Worm (Caenorhabditis elegans) whole organism, L1 larva: ENCODE measurements around the gene T25B9.8.
A peak's percentile ranks its signal among the peaks of the same experiment; 100 is the strongest.

ENCODE experiments used
- C34B4.2 ChIP-seq: sonication (generic microtip); optimal IDR thresholded peaks from 2 replicates; lab custom pipeline; 2017; ENCODE audit warnings: mild to moderate bottlenecking, missing genetic modification characterization, missing compliant biosample characterization
- F16B12.6 ChIP-seq: fragments of 150-350 bp; optimal IDR thresholded peaks from 2 replicates; lab custom pipeline; 2014; ENCODE audit warnings: missing biosample characterization, missing genetic modification characterization
- alr-1 ChIP-seq: fragments of 200-800 bp; sonication (Bioruptor generic); optimal IDR thresholded peaks from 2 replicates; lab custom pipeline; 2018; ENCODE audit warnings: borderline replicate concordance, mild to moderate bottlenecking, missing genetic modification characterization, missing compliant biosample characterization
- blmp-1 ChIP-seq: fragments of 150-350 bp; optimal IDR thresholded peaks from 2 replicates; lab custom pipeline; 2014; ENCODE audit warnings: missing biosample characterization, missing genetic modification characterization
- ceh-8 ChIP-seq: fragments of 200-800 bp; sonication (Bioruptor generic); optimal IDR thresholded peaks from 2 replicates; lab custom pipeline; 2018; ENCODE audit warnings: mild to moderate bottlenecking, missing genetic modification characterization, moderate library complexity, missing compliant biosample characterization
- ceh-82 ChIP-seq, 3 experiments: fragments of 150-350 bp in 1 of 3; sonication (generic microtip) in 2 of 3; optimal IDR thresholded peaks; 2 replicates each; lab custom pipeline; 2014 to 2017; ENCODE audit warnings: missing biosample characterization in 3 of 3, missing genetic modification characterization in 3 of 3
- ceh-88 ChIP-seq: fragments of 200-800 bp; sonication (Bioruptor generic); IDR thresholded peaks from 2 replicates; pipeline ENCODE4 v1.3.6; 2022; ENCODE audit warnings: missing genetic modification characterization, missing compliant biosample characterization
- ceh-90 ChIP-seq: sonication (generic microtip); optimal IDR thresholded peaks from 2 replicates; lab custom pipeline; 2016; ENCODE audit warnings: missing genetic modification characterization, missing compliant biosample characterization
- ces-1 ChIP-seq: fragments of 150-350 bp; optimal IDR thresholded peaks from 2 replicates; lab custom pipeline; 2014; ENCODE audit warnings: missing biosample characterization, missing genetic modification reagents, missing genetic modification characterization
- efl-1 ChIP-seq, 4 experiments: fragments of 150-350 bp; optimal IDR thresholded peaks in 3 of 4; peaks in 1 of 4; 1 replicate in 1 of 4; 2 replicates in 3 of 4; lab custom pipeline; 2014; ENCODE audit warnings: missing biosample characterization in 2 of 4, missing genetic modification characterization in 2 of 4, missing genetic modification reagents in 2 of 4
- efl-3 ChIP-seq: fragments of 200-800 bp; sonication (Bioruptor generic); optimal IDR thresholded peaks from 2 replicates; lab custom pipeline; 2018; ENCODE audit warnings: mild to moderate bottlenecking, missing genetic modification characterization, missing compliant biosample characterization
- egl-27 ChIP-seq, 2 experiments: fragments of 150-350 bp in 1 of 2; sonication (generic microtip); optimal IDR thresholded peaks; 3 replicates each; lab custom pipeline; 2017 to 2018; ENCODE audit warnings: missing biosample characterization in 2 of 2, missing genetic modification characterization in 2 of 2, missing genetic modification reagents in 2 of 2
- elt-3 ChIP-seq, 6 experiments: fragments of 150-350 bp in 1 of 6; sonication (generic microtip); optimal IDR thresholded peaks; 2 replicates each; lab custom pipeline; 2017 to 2018; ENCODE audit warnings: missing biosample characterization in 6 of 6, missing genetic modification characterization in 6 of 6, inconsistent platforms in 1 of 6
- ets-5 ChIP-seq: fragments of 200-800 bp; sonication (Bioruptor generic); IDR thresholded peaks from 2 replicates; pipeline ENCODE4 v1.3.6; 2022; ENCODE audit warnings: missing genetic modification characterization, missing compliant biosample characterization
- fkh-10 ChIP-seq: sonication (generic microtip); optimal IDR thresholded peaks from 2 replicates; lab custom pipeline; 2017; ENCODE audit warnings: missing biosample characterization, missing genetic modification reagents, missing genetic modification characterization
- fkh-4 ChIP-seq: sonication (generic microtip); optimal IDR thresholded peaks from 2 replicates; lab custom pipeline; 2016; ENCODE audit warnings: missing compliant biosample characterization, missing genetic modification characterization, borderline replicate concordance
- fkh-8 ChIP-seq: sonication (generic microtip); optimal IDR thresholded peaks from 2 replicates; lab custom pipeline; 2016; ENCODE audit warnings: mild to moderate bottlenecking, missing genetic modification characterization, missing compliant biosample characterization
- fos-1 ChIP-seq: fragments of 150-350 bp; optimal IDR thresholded peaks from 2 replicates; lab custom pipeline; 2014; ENCODE audit warnings: missing biosample characterization, missing genetic modification characterization
- hlh-17 ChIP-seq: fragments of 200-800 bp; sonication (Bioruptor generic); optimal IDR thresholded peaks from 2 replicates; lab custom pipeline; 2018; ENCODE audit warnings: missing genetic modification characterization, mild to moderate bottlenecking, missing compliant biosample characterization, moderate library complexity, borderline replicate concordance
- hlh-4 ChIP-seq: sonication (generic microtip); optimal IDR thresholded peaks from 2 replicates; lab custom pipeline; 2016; ENCODE audit warnings: mild to moderate bottlenecking, missing genetic modification characterization, missing compliant biosample characterization
- irx-1 ChIP-seq: sonication (generic microtip); optimal IDR thresholded peaks from 2 replicates; lab custom pipeline; 2016; ENCODE audit warnings: missing genetic modification characterization, missing compliant biosample characterization
- isw-1 ChIP-seq: fragments of 200-800 bp; sonication (Bioruptor generic); IDR thresholded peaks from 2 replicates; pipeline ENCODE4 v1.3.6; 2022; ENCODE audit warnings: missing genetic modification characterization, missing compliant biosample characterization
- lin-15B ChIP-seq: fragments of 150-350 bp; sonication (generic microtip); optimal IDR thresholded peaks from 3 replicates; lab custom pipeline; 2014; ENCODE audit warnings: missing biosample characterization, missing genetic modification characterization
- lir-3 ChIP-seq: sonication (generic microtip); optimal IDR thresholded peaks from 2 replicates; lab custom pipeline; 2016; ENCODE audit warnings: mild to moderate bottlenecking, missing genetic modification characterization, moderate library complexity, missing compliant biosample characterization; ENCODE audit not compliant: poor library complexity
- mdl-1 ChIP-seq, 2 experiments: fragments of 150-350 bp; optimal IDR thresholded peaks; 2 replicates each; lab custom pipeline; 2014 to 2017; ENCODE audit warnings: missing biosample characterization in 2 of 2, missing genetic modification characterization in 2 of 2, inconsistent platforms in 1 of 2
- mef-2 ChIP-seq: fragments of 150-350 bp; optimal IDR thresholded peaks from 2 replicates; lab custom pipeline; 2014; ENCODE audit warnings: missing biosample characterization, missing genetic modification characterization
- mep-1 ChIP-seq: fragments of 150-350 bp; optimal IDR thresholded peaks from 2 replicates; lab custom pipeline; 2014; ENCODE audit warnings: missing biosample characterization, missing genetic modification characterization
- nhr-19 ChIP-seq: fragments of 200-800 bp; sonication (Bioruptor generic); conservative IDR thresholded peaks from 2 replicates; pipeline ENCODE4 v1.3.6; 2022; ENCODE audit warnings: missing genetic modification characterization, missing compliant biosample characterization
- nhr-20 ChIP-seq: sonication (generic microtip); optimal IDR thresholded peaks from 2 replicates; lab custom pipeline; 2016; ENCODE audit warnings: mild to moderate bottlenecking, missing genetic modification characterization, missing compliant biosample characterization
- nhr-237 ChIP-seq: fragments of 150-350 bp; optimal IDR thresholded peaks from 2 replicates; lab custom pipeline; 2014; ENCODE audit warnings: missing biosample characterization, missing genetic modification characterization
- nhr-28 ChIP-seq: fragments of 150-350 bp; optimal IDR thresholded peaks from 2 replicates; lab custom pipeline; 2014; ENCODE audit warnings: missing biosample characterization, missing genetic modification characterization
- nhr-47 ChIP-seq: sonication (generic microtip); optimal IDR thresholded peaks from 2 replicates; lab custom pipeline; 2016; ENCODE audit warnings: mild to moderate bottlenecking, missing genetic modification characterization, moderate library complexity, missing compliant biosample characterization
- nhr-77 ChIP-seq: fragments of 150-350 bp; optimal IDR thresholded peaks from 2 replicates; lab custom pipeline; 2014; ENCODE audit warnings: missing biosample characterization, missing genetic modification characterization
- nhr-85 ChIP-seq: sonication (generic microtip); peaks from one replicate; lab custom pipeline; 2016; ENCODE audit warnings: missing genetic modification characterization, inconsistent platforms, missing compliant biosample characterization
- pag-3 ChIP-seq: sonication (generic microtip); optimal IDR thresholded peaks from 2 replicates; lab custom pipeline; 2017; ENCODE audit warnings: missing genetic modification characterization, mild to moderate bottlenecking, missing compliant biosample characterization, antibody characterized with exemption, borderline replicate concordance; ENCODE audit not compliant: insufficient read depth
- pax-3 ChIP-seq: fragments of 200-800 bp; sonication (Bioruptor generic); optimal IDR thresholded peaks from 2 replicates; lab custom pipeline; 2018; ENCODE audit warnings: mild to moderate bottlenecking, missing genetic modification characterization, moderate library complexity, missing compliant biosample characterization
- rnt-1 ChIP-seq: sonication (generic microtip); optimal IDR thresholded peaks from 2 replicates; lab custom pipeline; 2016; ENCODE audit warnings: mild to moderate bottlenecking, missing genetic modification characterization, moderate library complexity, missing compliant biosample characterization
- skn-1 ChIP-seq: fragments of 150-350 bp; optimal IDR thresholded peaks from 2 replicates; lab custom pipeline; 2014; ENCODE audit warnings: missing biosample characterization, missing genetic modification characterization
- snpc-4 ChIP-seq: fragments of 150-350 bp; optimal IDR thresholded peaks from 2 replicates; lab custom pipeline; 2014; ENCODE audit warnings: missing biosample characterization, missing genetic modification characterization
- snu-23 ChIP-seq: sonication (generic microtip); optimal IDR thresholded peaks from 2 replicates; lab custom pipeline; 2016; ENCODE audit warnings: missing genetic modification characterization, missing compliant biosample characterization
- sox-4 ChIP-seq: sonication (generic microtip); optimal IDR thresholded peaks from 2 replicates; lab custom pipeline; 2016; ENCODE audit warnings: missing genetic modification characterization, missing compliant biosample characterization
- tlp-1 ChIP-seq: fragments of 150-350 bp; optimal IDR thresholded peaks from 2 replicates; lab custom pipeline; 2014; ENCODE audit warnings: missing biosample characterization, missing genetic modification characterization
- unc-130 ChIP-seq: fragments of 150-350 bp; optimal IDR thresholded peaks from 2 replicates; lab custom pipeline; 2017; ENCODE audit warnings: missing biosample characterization, missing genetic modification characterization, inconsistent platforms
- unc-62 ChIP-seq: fragments of 150-350 bp; optimal IDR thresholded peaks from 2 replicates; lab custom pipeline; 2014; ENCODE audit warnings: missing biosample characterization, missing genetic modification reagents, missing genetic modification characterization
- unc-86 ChIP-seq: sonication (generic microtip); optimal IDR thresholded peaks from 2 replicates; lab custom pipeline; 2016; ENCODE audit warnings: missing genetic modification characterization, missing compliant biosample characterization
- zag-1 ChIP-seq: fragments of 150-350 bp; optimal IDR thresholded peaks from 2 replicates; lab custom pipeline; 2014; ENCODE audit warnings: missing biosample characterization, missing genetic modification characterization
- zip-4 ChIP-seq: fragments of 200-800 bp; sonication (Bioruptor generic); optimal IDR thresholded peaks from 2 replicates; lab custom pipeline; 2018; ENCODE audit warnings: mild to moderate bottlenecking, missing genetic modification characterization, moderate library complexity, missing compliant biosample characterization
- ztf-11 ChIP-seq, 2 experiments: sonication (generic microtip); optimal IDR thresholded peaks; 2 replicates each; lab custom pipeline; 2016 to 2017; ENCODE audit warnings: missing genetic modification characterization in 2 of 2, missing biosample characterization in 1 of 2, missing compliant biosample characterization in 1 of 2
- ztf-4 ChIP-seq: fragments of 150-350 bp; optimal IDR thresholded peaks from 2 replicates; lab custom pipeline; 2014; ENCODE audit warnings: missing biosample characterization, missing genetic modification characterization

Gene T25B9.8

ce11 chrIV:10782014-10782413 is 14.0 kb upstream of the T25B9.8 start (continued):
- no peak for TF ChIP-seq pax-3
- no peak for TF ChIP-seq hlh-4 (tag; lab: Kevin White, UChicago)
- TF ChIP-seq nhr-85, result peak; percentile 95
- TF ChIP-seq snu-23 (GFP tag; lab: Kevin White, UChicago), result peak; percentile 62
- no peak for TF ChIP-seq lir-3 (tag; lab: Kevin White, UChicago)
- TF ChIP-seq zip-4, result no peak
- no peak for TF ChIP-seq ztf-11 (tag; optimal IDR thresholded peaks at IDR 0.05; lab: Kevin White, UChicago)
- TF ChIP-seq efl-3, result no peak
- TF ChIP-seq nhr-28 (tag; lab: Kevin White, UChicago), result no peak
- TF ChIP-seq ceh-90 (tag; lab: Kevin White, UChicago), result no peak
- TF ChIP-seq hlh-17 (GFP tag; lab: Kevin White, UChicago), result no peak
- TF ChIP-seq fkh-8 (tag; lab: Kevin White, UChicago), result no peak
- no peak for TF ChIP-seq lin-15B
- no peak for TF ChIP-seq mef-2 (tag; lab: Kevin White, UChicago)
- no peak for TF ChIP-seq unc-62 (GFP tag; lab: Kevin White, UChicago)
- peak; percentile 88 for TF ChIP-seq nhr-20 (tag; lab: Kevin White, UChicago)
- no peak for TF ChIP-seq ces-1 (GFP tag; lab: Kevin White, UChicago)
- TF ChIP-seq ztf-4 (tag; lab: Kevin White, UChicago), result no peak
- TF ChIP-seq nhr-47 (tag; lab: Kevin White, UChicago), result peak; percentile 22
- no peak for TF ChIP-seq ceh-82 (tag; optimal IDR thresholded peaks at IDR 0.05; lab: Kevin White, UChicago)
- peak; percentile 97 for TF ChIP-seq blmp-1
- no peak for TF ChIP-seq fkh-4 (tag; lab: Kevin White, UChicago)
- no peak for TF ChIP-seq alr-1
- TF ChIP-seq elt-3 (tag; optimal IDR thresholded peaks at IDR 0.05; lab: Kevin White, UChicago), result peak in 3 of 6 experiments; percentile 69 to 95 (median 93)
- TF ChIP-seq efl-1 (optimal IDR thresholded peaks at IDR 0.05; lab: Kevin White, UChicago), result no peak
- TF ChIP-seq efl-1 (GFP tag; optimal IDR thresholded peaks at IDR 0.05 in 1 of 2; lab: Kevin White, UChicago), result peak in 1 of 2 experiments; percentile 89
- no peak for TF ChIP-seq pag-3 (tag; lab: Kevin White, UChicago)
- no peak for TF ChIP-seq F16B12.6 (tag; lab: Kevin White, UChicago)
- TF ChIP-seq snpc-4 (tag; lab: Kevin White, UChicago), result no peak
- TF ChIP-seq tlp-1 (tag; lab: Kevin White, UChicago), result no peak
- TF ChIP-seq fos-1, result no peak
- TF ChIP-seq irx-1 (tag; lab: Kevin White, UChicago), result no peak
- TF ChIP-seq ets-5 (GFP tag; lab: Robert Waterston, UW), result no peak
- TF ChIP-seq ceh-8 (GFP tag; lab: Kevin White, UChicago), result no peak
- no peak for TF ChIP-seq ceh-88 (GFP tag; lab: Robert Waterston, UW)
- no peak for TF ChIP-seq unc-86 (tag; lab: Kevin White, UChicago)
- TF ChIP-seq unc-130 (tag; lab: Kevin White, UChicago), result peak; percentile 29
- no peak for TF ChIP-seq egl-27 (tag; optimal IDR thresholded peaks at IDR 0.05; lab: Kevin White, UChicago)
- no peak for TF ChIP-seq isw-1
- no peak for TF ChIP-seq nhr-77 (tag; lab: Kevin White, UChicago)
- TF ChIP-seq nhr-19 (GFP tag; lab: Robert Waterston, UW), result peak; percentile 65
- no peak for TF ChIP-seq fkh-10 (GFP tag; lab: Kevin White, UChicago)
- TF ChIP-seq mep-1, result no peak
- no peak for TF ChIP-seq rnt-1 (tag; lab: Kevin White, UChicago)
- TF ChIP-seq zag-1 (tag; lab: Kevin White, UChicago), result no peak
- no peak for TF ChIP-seq nhr-237 (tag; lab: Kevin White, UChicago)
- no peak for TF ChIP-seq sox-4 (tag; lab: Kevin White, UChicago)
- TF ChIP-seq mdl-1 (tag; optimal IDR thresholded peaks at IDR 0.05; lab: Kevin White, UChicago), result peak in 1 of 2 experiments; percentile 93
- TF ChIP-seq C34B4.2 (tag; lab: Kevin White, UChicago), result no peak
- no peak for TF ChIP-seq skn-1 (tag; lab: Kevin White, UChicago)
- TF ChIP-seq, all 84 proteins: peak for 18
